Fruit fly (Drosophila melanogaster): Measurements from ENCODE around the gene CG7142.

DNA sequence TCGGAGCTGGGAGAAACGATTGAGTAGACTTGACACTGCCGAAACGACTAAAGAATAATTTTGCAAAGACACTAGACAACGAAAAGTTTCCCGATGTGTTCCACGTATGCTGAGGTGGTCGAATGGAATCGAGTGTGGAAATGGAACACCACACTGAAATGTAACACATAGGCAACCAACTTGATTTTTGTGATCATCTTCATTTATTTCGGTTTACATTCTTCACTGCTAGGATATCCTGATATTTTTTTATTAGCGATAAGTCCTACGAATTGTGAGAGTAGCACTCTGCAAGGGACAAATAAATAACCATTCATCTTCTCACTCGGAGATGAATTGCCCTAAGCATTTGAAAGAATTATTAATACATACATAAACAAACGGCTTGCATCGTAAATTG lies 9.4 kb upstream of the CG7142 start, which contains the start of gene CG7131:
- no peak for TF ChIP-seq CG34367 (tag; optimal IDR thresholded peaks at IDR 0.05)
- no peak for TF ChIP-seq CG12605 (GFP tag; IDR thresholded peaks at IDR 0.05)
- TF ChIP-seq CG10348 (GFP tag; IDR thresholded peaks at IDR 0.05): no peak
- no peak for TF ChIP-seq gl (tag; optimal IDR thresholded peaks at IDR 0.05)
- TF ChIP-seq rn (GFP tag; IDR thresholded peaks at IDR 0.05): no peak
